Fruit fly (Drosophila melanogaster) whole organism: ENCODE measurements around the gene CG11694.

Experiments used
- CG8478 ChIP-seq: fragments of >200 bp; optimal IDR thresholded peaks from 2 replicates; lab custom pipeline; 2018; ENCODE audit warnings: inconsistent platforms
- Dll ChIP-seq: fragments of >200 bp; optimal IDR thresholded peaks from 2 replicates; lab custom pipeline; 2017
- EcR ChIP-seq, 2 experiments: fragments of >200 bp; optimal IDR thresholded peaks; 2 replicates each; lab custom pipeline; 2017; ENCODE audit warnings: missing biosample characterization in 2 of 2, missing genetic modification characterization in 2 of 2, missing genetic modification reagents in 2 of 2
- pan ChIP-seq: fragments of >200 bp; optimal IDR thresholded peaks from 2 replicates; lab custom pipeline; 2017
- psq ChIP-seq: fragments of >200 bp; optimal IDR thresholded peaks from 2 replicates; lab custom pipeline; 2017

dm6 chr3R:8290478-8290877 lies 21.5 kb downstream of the CG11694 start, which contains the start of gene CG11672:
- TF ChIP-seq psq (lab: Kevin White, UChicago) (no peak), CG8478 (lab: Kevin White, UChicago) (no peak), pan (lab: Kevin White, UChicago) (no peak), Dll (no peak), EcR (GFP tag; optimal IDR thresholded peaks at IDR 0.05; lab: Kevin White, UChicago) (no peak)
